Worm (Caenorhabditis elegans) whole organism, L2 larva: Measurements from ENCODE around the gene Y71H2AM.12.
"Not testable (repeated sequence)": the region's sequence is repeated elsewhere in the genome, so short reads cannot be mapped to it uniquely, and the experiment has no call there.

Experiments
- C34F6.9 ChIP-seq: fragments of 150-350 bp; optimal IDR thresholded peaks from 2 replicates; lab custom pipeline; 2014; ENCODE audit warnings: missing biosample characterization, missing genetic modification characterization
- F13H6.1 ChIP-seq: sonication (generic microtip); optimal IDR thresholded peaks from 2 replicates; lab custom pipeline; 2016; ENCODE audit warnings: missing genetic modification characterization, missing compliant biosample characterization
- ZK546.5 ChIP-seq: sonication (generic microtip); optimal IDR thresholded peaks from 2 replicates; lab custom pipeline; 2017; ENCODE audit warnings: missing biosample characterization, missing genetic modification characterization
- alr-1 ChIP-seq: fragments of 150-350 bp; optimal IDR thresholded peaks from 2 replicates; lab custom pipeline; 2014; ENCODE audit warnings: missing biosample characterization, missing genetic modification characterization
- ama-1 ChIP-seq: fragments of 150-350 bp; optimal IDR thresholded peaks from 2 replicates; lab custom pipeline; 2018; ENCODE audit warnings: inconsistent platforms
- ceh-16 ChIP-seq: fragments of 150-350 bp; optimal IDR thresholded peaks from 2 replicates; lab custom pipeline; 2014; ENCODE audit warnings: missing biosample characterization, missing genetic modification characterization
- ceh-82 ChIP-seq: fragments of 150-350 bp; optimal IDR thresholded peaks from 2 replicates; lab custom pipeline; 2014; ENCODE audit warnings: missing biosample characterization, missing genetic modification characterization
- crh-2 ChIP-seq: sonication (generic microtip); optimal IDR thresholded peaks from 2 replicates; lab custom pipeline; 2017; ENCODE audit warnings: missing biosample characterization, missing genetic modification characterization
- dmd-4 ChIP-seq: sonication (generic microtip); optimal IDR thresholded peaks from 2 replicates; lab custom pipeline; 2017; ENCODE audit warnings: missing biosample characterization, missing genetic modification characterization
- elt-3 ChIP-seq: sonication (generic microtip); optimal IDR thresholded peaks from 2 replicates; lab custom pipeline; 2017; ENCODE audit warnings: missing biosample characterization, missing genetic modification characterization
- fos-1 ChIP-seq: fragments of 150-350 bp; optimal IDR thresholded peaks from 2 replicates; lab custom pipeline; 2014; ENCODE audit warnings: missing biosample characterization, missing genetic modification characterization
- lin-11 ChIP-seq: fragments of 150-350 bp; sonication (generic microtip); optimal IDR thresholded peaks from 2 replicates; lab custom pipeline; 2014; ENCODE audit warnings: missing biosample characterization, missing genetic modification characterization, inconsistent platforms, mixed read lengths
- lin-13 ChIP-seq: fragments of 150-350 bp; optimal IDR thresholded peaks from 2 replicates; lab custom pipeline; 2014; ENCODE audit warnings: missing biosample characterization, missing genetic modification reagents, missing genetic modification characterization
- lsy-2 ChIP-seq, 2 experiments: fragments of 150-350 bp in 1 of 2; sonication (generic microtip) in 1 of 2; optimal IDR thresholded peaks; 2 replicates each; lab custom pipeline; 2014 to 2017; ENCODE audit warnings: missing biosample characterization in 2 of 2, missing genetic modification characterization in 2 of 2
- mbf-1 ChIP-seq: sonication (generic microtip); optimal IDR thresholded peaks from 2 replicates; lab custom pipeline; 2017; ENCODE audit warnings: missing biosample characterization, missing genetic modification characterization
- mdl-1 ChIP-seq, 2 experiments: fragments of 150-350 bp in 1 of 2; sonication (generic microtip) in 1 of 2; optimal IDR thresholded peaks; 2 replicates each; lab custom pipeline; 2017; ENCODE audit warnings: missing biosample characterization in 2 of 2, missing genetic modification characterization in 2 of 2
- nhr-11 ChIP-seq: fragments of 150-350 bp; optimal IDR thresholded peaks from 2 replicates; lab custom pipeline; 2014; ENCODE audit warnings: missing biosample characterization, missing genetic modification characterization
- nhr-12 ChIP-seq: fragments of 150-350 bp; optimal IDR thresholded peaks from 2 replicates; lab custom pipeline; 2014; ENCODE audit warnings: missing biosample characterization, missing genetic modification characterization
- nhr-129 ChIP-seq: fragments of 150-350 bp; optimal IDR thresholded peaks from 2 replicates; lab custom pipeline; 2014; ENCODE audit warnings: missing biosample characterization, missing genetic modification characterization
- nhr-23 ChIP-seq: fragments of 150-350 bp; optimal IDR thresholded peaks from 2 replicates; lab custom pipeline; 2014; ENCODE audit warnings: missing biosample characterization, missing genetic modification reagents, missing genetic modification characterization
- nhr-237 ChIP-seq: fragments of 150-350 bp; optimal IDR thresholded peaks from 2 replicates; lab custom pipeline; 2014; ENCODE audit warnings: missing biosample characterization, missing genetic modification characterization
- nhr-25 ChIP-seq: fragments of 150-350 bp; sonication (generic microtip); optimal IDR thresholded peaks from 3 replicates; lab custom pipeline; 2014; ENCODE audit warnings: missing biosample characterization, missing genetic modification characterization
- nhr-6 ChIP-seq: fragments of 150-350 bp; optimal IDR thresholded peaks from 2 replicates; lab custom pipeline; 2014; ENCODE audit warnings: missing biosample characterization, missing genetic modification characterization
- nhr-77 ChIP-seq: fragments of 150-350 bp; optimal IDR thresholded peaks from 2 replicates; lab custom pipeline; 2014; ENCODE audit warnings: missing biosample characterization, missing genetic modification characterization
- peb-1 ChIP-seq: fragments of 150-350 bp; optimal IDR thresholded peaks from 2 replicates; lab custom pipeline; 2014; ENCODE audit warnings: missing biosample characterization, missing genetic modification characterization
- skn-1 ChIP-seq: sonication (generic microtip); optimal IDR thresholded peaks from 2 replicates; lab custom pipeline; 2017; ENCODE audit warnings: missing biosample characterization, missing genetic modification characterization
- sma-3 ChIP-seq: sonication (generic microtip); optimal IDR thresholded peaks from 2 replicates; lab custom pipeline; 2016; ENCODE audit warnings: missing genetic modification reagents, missing genetic modification characterization, missing compliant biosample characterization
- snpc-4 ChIP-seq: fragments of 150-350 bp; optimal IDR thresholded peaks from 2 replicates; lab custom pipeline; 2014; ENCODE audit warnings: missing biosample characterization, missing genetic modification characterization
- unc-39 ChIP-seq: fragments of 150-350 bp; optimal IDR thresholded peaks from 2 replicates; lab custom pipeline; 2014; ENCODE audit warnings: missing biosample characterization, missing genetic modification characterization
- unc-55 ChIP-seq: fragments of 150-350 bp; sonication (generic microtip); optimal IDR thresholded peaks from 3 replicates; lab custom pipeline; 2014; ENCODE audit warnings: missing biosample characterization, missing genetic modification reagents, missing genetic modification characterization
- zag-1 ChIP-seq: fragments of 150-350 bp; optimal IDR thresholded peaks from 2 replicates; lab custom pipeline; 2014; ENCODE audit warnings: missing biosample characterization, missing genetic modification characterization
- ztf-11 ChIP-seq: sonication (generic microtip); optimal IDR thresholded peaks from 2 replicates; lab custom pipeline; 2017; ENCODE audit warnings: missing biosample characterization, missing genetic modification characterization

The Y71H2AM.12 gene

DNA sequence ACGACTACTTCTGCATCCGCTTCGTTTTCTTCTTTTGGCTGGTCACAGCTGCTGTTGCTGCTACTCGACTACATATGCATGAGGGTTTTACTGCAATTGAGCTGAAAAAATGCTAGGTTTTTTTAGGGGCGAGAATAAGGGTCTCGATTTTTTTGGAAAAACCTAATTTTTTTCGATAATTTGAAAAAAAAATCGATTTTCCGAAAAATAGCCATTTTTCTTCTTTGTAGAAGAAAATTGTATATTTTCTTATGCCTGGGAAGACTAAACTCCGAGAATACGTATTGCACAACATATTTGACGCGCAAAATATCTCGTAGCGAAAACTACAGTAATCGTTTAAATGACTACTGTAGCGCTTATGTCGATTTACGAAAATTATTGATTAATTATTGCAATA, 17.4 kb downstream of the Y71H2AM.12 start, which contains the start of gene tmem-132:
Gene tmem-132 (minus strand): TSS at position 101 of the 400 bp plus-strand sequence.
- no peak for TF ChIP-seq alr-1
- no peak for TF ChIP-seq nhr-77 (tag; lab: Kevin White, UChicago)
- no peak for TF ChIP-seq ceh-16
- no peak for TF ChIP-seq dmd-4 (tag; lab: Kevin White, UChicago)
- TF ChIP-seq mdl-1 (tag; optimal IDR thresholded peaks at IDR 0.05; lab: Kevin White, UChicago), result no peak
- no peak for TF ChIP-seq elt-3 (tag; lab: Kevin White, UChicago)

ce11 chrIII:2711527-2711926, 22.4 kb downstream of the Y71H2AM.12 start:
- TF ChIP-seq nhr-11 (no peak), fos-1 (peak; percentile 48), nhr-237 (no peak), snpc-4 (tag; lab: Kevin White, UChicago) (no peak), unc-39 (no peak), lin-13 (GFP tag; lab: Kevin White, UChicago) (no peak), zag-1 (tag; lab: Kevin White, UChicago) (no peak)

DNA sequence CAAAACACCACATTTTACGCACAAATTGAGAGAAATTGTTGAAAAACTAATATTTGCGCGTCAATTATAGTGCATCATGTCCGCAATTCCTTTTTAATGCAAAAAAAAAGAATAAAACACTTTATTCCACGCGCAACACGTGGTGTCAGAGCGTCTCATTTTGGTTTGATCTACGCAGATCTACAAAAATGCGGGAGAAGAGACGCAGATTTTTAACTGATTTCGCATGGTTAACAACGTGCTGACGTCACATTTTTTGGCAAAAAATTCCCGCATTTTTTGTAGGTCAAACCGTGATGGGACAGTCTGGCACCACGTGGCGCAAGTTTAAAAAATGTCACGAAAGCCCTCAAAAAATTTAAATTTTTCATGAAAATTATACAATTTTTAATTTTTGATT, 23.7 kb downstream of the Y71H2AM.12 start:
- no peak for TF ChIP-seq nhr-23
- TF ChIP-seq ztf-11 (tag; lab: Kevin White, UChicago), result no peak
- no peak for TF ChIP-seq lin-11 (tag; lab: Kevin White, UChicago)
- no peak for TF ChIP-seq mdl-1 (tag; optimal IDR thresholded peaks at IDR 0.05; lab: Kevin White, UChicago)
- TF ChIP-seq nhr-129 (tag; lab: Kevin White, UChicago), result no peak
- no peak for TF ChIP-seq alr-1

ce11 chrIII:2700637-2701036, 33.3 kb downstream of the Y71H2AM.12 start, which contains the start of gene set-27:
Gene set-27 (plus strand): TSS chrIII:2700937.
- TF ChIP-seq lin-11 (tag; lab: Kevin White, UChicago) (no peak), mbf-1 (tag; lab: Kevin White, UChicago) (no peak), nhr-12 (tag; lab: Kevin White, UChicago) (no peak), lin-13 (GFP tag; lab: Kevin White, UChicago) (no peak), ZK546.5 (tag; lab: Kevin White, UChicago) (no peak), elt-3 (tag; lab: Kevin White, UChicago) (no peak), sma-3 (GFP tag; lab: Kevin White, UChicago) (no peak), ama-1 (no peak), nhr-129 (tag; lab: Kevin White, UChicago) (no peak), ceh-82 (no peak), lsy-2 (tag; optimal IDR thresholded peaks at IDR 0.05; lab: Kevin White, UChicago) (no peak)

DNA sequence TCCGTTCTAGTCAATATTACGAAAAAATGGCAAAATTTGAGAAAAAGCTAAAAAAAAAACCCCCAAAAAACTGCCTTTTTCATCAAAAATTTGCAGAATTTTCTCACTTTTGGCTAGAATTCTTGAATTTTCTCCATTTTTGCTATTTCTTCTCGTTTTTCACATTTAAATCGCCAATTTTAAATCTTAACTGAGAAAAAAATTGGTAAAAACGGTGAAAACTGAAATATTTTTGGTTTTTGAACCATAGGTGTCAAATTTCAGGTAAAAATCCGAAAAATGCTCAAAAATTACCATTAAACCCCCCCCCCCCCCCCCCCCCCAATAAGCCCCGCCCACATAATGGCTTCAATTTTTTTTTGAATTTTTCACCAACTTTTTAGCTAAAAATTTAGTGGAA, 34.5 kb downstream of the Y71H2AM.12 start, which contains the start of gene cox-6B:
Gene cox-6B (plus strand): TSS at position 301 of the 400 bp plus-strand sequence.
- not testable (repeated sequence) for TF ChIP-seq skn-1 (tag; lab: Kevin White, UChicago); alr-1; nhr-23

- TF ChIP-seq nhr-12 (tag; lab: Kevin White, UChicago), result no peak
- no peak for TF ChIP-seq peb-1 (tag; lab: Kevin White, UChicago)
- TF ChIP-seq zag-1 (tag; lab: Kevin White, UChicago), result no peak
- TF ChIP-seq lin-13 (GFP tag; lab: Kevin White, UChicago), result peak; percentile 35
- TF ChIP-seq crh-2, result peak; percentile 23
- TF ChIP-seq F13H6.1 (tag; lab: Kevin White, UChicago), result peak; percentile 4
- TF ChIP-seq unc-55 (GFP tag; lab: Kevin White, UChicago), result peak; percentile 72
- no peak for TF ChIP-seq nhr-25
- no peak for TF ChIP-seq skn-1 (tag; lab: Kevin White, UChicago)
- no peak for TF ChIP-seq nhr-6 (tag; lab: Kevin White, UChicago)
- no peak for TF ChIP-seq mdl-1 (tag; optimal IDR thresholded peaks at IDR 0.05; lab: Kevin White, UChicago)
- TF ChIP-seq lsy-2 (tag; optimal IDR thresholded peaks at IDR 0.05; lab: Kevin White, UChicago), result peak; percentile 23 to 67
- peak; percentile 65 for TF ChIP-seq C34F6.9
These were observed 35.2 kb downstream of the Y71H2AM.12 start, which contains the start of gene slc-30A9 for ce11 chrIII:2698740-2699139. Gene slc-30A9 (minus strand): TSS chrIII:2698817.
